Worm (Caenorhabditis elegans) whole organism, early embryonic: ENCODE results near the gene unc-22.

Experiments
- B0310.2 ChIP-seq: sonication (generic microtip); optimal IDR thresholded peaks from 2 replicates; lab custom pipeline; 2016; ENCODE audit warnings: mild to moderate bottlenecking, missing genetic modification characterization, missing compliant biosample characterization
- F13C5.2 ChIP-seq: sonication (generic microtip); optimal IDR thresholded peaks from 2 replicates; lab custom pipeline; 2017; ENCODE audit warnings: mild to moderate bottlenecking, missing genetic modification characterization, inconsistent platforms, missing compliant biosample characterization
- aly-1 ChIP-seq: sonication (generic microtip); optimal IDR thresholded peaks from 2 replicates; lab custom pipeline; 2016; ENCODE audit warnings: missing genetic modification characterization, missing compliant biosample characterization
- ama-1 ChIP-seq: fragments of 150-350 bp; optimal IDR thresholded peaks from 2 replicates; lab custom pipeline; 2014
- ceh-13 ChIP-seq: fragments of 200-800 bp; sonication (Bioruptor generic); optimal IDR thresholded peaks from 2 replicates; lab custom pipeline; 2018; ENCODE audit warnings: mild to moderate bottlenecking, missing genetic modification characterization, missing compliant biosample characterization
- ceh-36 ChIP-seq: sonication (generic microtip); optimal IDR thresholded peaks from 2 replicates; lab custom pipeline; 2016; ENCODE audit warnings: missing genetic modification characterization, inconsistent platforms, missing compliant biosample characterization
- ets-7 ChIP-seq: sonication (generic microtip); optimal IDR thresholded peaks from 2 replicates; lab custom pipeline; 2016; ENCODE audit warnings: missing genotype, missing genetic modification characterization, missing compliant biosample characterization
- flt-1 ChIP-seq: fragments of 200-800 bp; sonication (Bioruptor generic); IDR thresholded peaks from 2 replicates; pipeline ENCODE4 v1.3.6; 2022; ENCODE audit warnings: missing genetic modification characterization, missing compliant biosample characterization
- hmbx-1 ChIP-seq: sonication (generic microtip); optimal IDR thresholded peaks from 2 replicates; lab custom pipeline; 2016; ENCODE audit warnings: mild to moderate bottlenecking, missing genetic modification characterization, missing compliant biosample characterization
- hmg-4 ChIP-seq: fragments of 200-800 bp; sonication (Bioruptor generic); optimal IDR thresholded peaks from 2 replicates; lab custom pipeline; 2018; ENCODE audit warnings: mild to moderate bottlenecking, missing genetic modification characterization, missing compliant biosample characterization
- hnd-1 ChIP-seq: sonication (generic microtip); optimal IDR thresholded peaks from 2 replicates; lab custom pipeline; 2016; ENCODE audit warnings: missing genetic modification characterization, missing compliant biosample characterization
- pes-1 ChIP-seq: fragments of 200-800 bp; sonication (Bioruptor generic); IDR thresholded peaks from 2 replicates; pipeline ENCODE4 v1.3.6; 2022; ENCODE audit warnings: missing genetic modification reagents, missing genetic modification characterization, missing compliant biosample characterization
- scrt-1 ChIP-seq: fragments of 200-800 bp; sonication (Bioruptor generic); IDR thresholded peaks from 2 replicates; pipeline ENCODE4 v1.3.6; 2022; ENCODE audit warnings: missing genetic modification characterization, missing compliant biosample characterization
- sea-1 ChIP-seq: fragments of 200-800 bp; sonication (Bioruptor generic); conservative IDR thresholded peaks from 2 replicates; pipeline ENCODE4 v1.3.6; 2022; ENCODE audit warnings: missing genetic modification characterization, missing compliant biosample characterization
- tbx-11 ChIP-seq: fragments of 200-800 bp; sonication (Bioruptor generic); IDR thresholded peaks from 2 replicates; pipeline ENCODE4 v1.3.6; 2022; ENCODE audit warnings: missing genetic modification characterization, missing compliant biosample characterization
- tbx-37 ChIP-seq: fragments of 200-800 bp; sonication (Bioruptor generic); conservative IDR thresholded peaks from 2 replicates; pipeline ENCODE4 v1.3.6; 2022; ENCODE audit warnings: missing genetic modification reagents, missing genetic modification characterization, missing compliant biosample characterization
- tra-4 ChIP-seq: sonication (generic microtip); optimal IDR thresholded peaks from 2 replicates; lab custom pipeline; 2017; ENCODE audit warnings: missing genetic modification characterization, missing compliant biosample characterization

Gene unc-22

DNA sequence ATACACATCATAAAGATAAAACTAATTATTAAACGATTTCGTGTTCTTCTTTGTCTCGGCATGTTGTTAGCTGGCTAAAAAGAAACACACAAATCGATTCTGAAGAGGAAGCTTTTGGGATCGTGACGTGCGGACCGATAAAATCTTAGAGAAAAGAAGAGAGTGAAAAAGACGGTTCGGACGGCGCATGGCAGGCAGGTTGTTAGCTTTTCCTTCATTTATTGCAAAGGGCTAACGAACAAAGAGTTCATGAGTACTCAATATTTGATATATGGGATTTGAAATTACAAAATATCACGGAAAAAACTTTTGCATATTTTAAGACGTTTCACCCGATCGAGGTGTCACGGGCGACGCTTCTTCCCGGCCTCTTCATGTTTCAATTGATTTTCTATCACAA is 65.2 kb downstream of the unc-22 start, which contains the start of gene ZK829.3:
TSS of gene ZK829.3 (minus strand) at position 101 of the 400 bp plus-strand sequence.
- TF ChIP-seq ets-7 (no peak), hmg-4 (no peak), B0310.2 (no peak), aly-1 (tag; lab: Kevin White, UChicago) (no peak)

ce11 chrIV:11942313-11942712 is 68.5 kb downstream of the unc-22 start, which contains the start of gene ZK829.1:
ZK829.1 (minus strand) TSS chrIV:11942413.
- TF ChIP-seq ama-1 (lab: Kevin White, UChicago): no peak
- TF ChIP-seq hmg-4: no peak
- no peak for TF ChIP-seq aly-1 (tag; lab: Kevin White, UChicago)

DNA sequence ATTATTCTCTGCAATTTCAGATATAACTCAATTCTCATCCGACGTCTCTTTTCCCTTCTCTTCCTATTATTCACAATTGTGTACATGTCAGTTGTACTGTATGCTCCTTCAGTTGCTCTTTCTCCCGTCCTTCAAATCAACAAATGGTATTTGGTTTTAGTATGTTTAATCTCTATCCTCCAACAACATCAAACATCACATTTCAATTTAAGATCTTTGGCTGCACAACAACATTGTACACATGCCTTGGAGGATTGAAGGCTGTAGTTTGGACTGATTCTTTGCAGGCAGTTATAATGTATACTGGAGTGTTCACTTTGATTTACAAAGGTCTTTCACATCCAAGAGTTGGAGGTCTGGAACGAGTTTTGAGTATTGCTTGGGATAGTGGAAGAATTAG is 72.3 kb downstream of the unc-22 start:
- TF ChIP-seq hnd-1 (tag; lab: Kevin White, UChicago) (no peak), tra-4 (no peak), aly-1 (tag; lab: Kevin White, UChicago) (no peak), ceh-13 (no peak), scrt-1 (GFP tag; lab: Robert Waterston, UW) (no peak), hmbx-1 (tag; lab: Kevin White, UChicago) (no peak), hmg-4 (no peak), sea-1 (GFP tag; lab: Robert Waterston, UW) (no peak), flt-1 (GFP tag; lab: Robert Waterston, UW) (no peak), tbx-11 (GFP tag; lab: Robert Waterston, UW) (no peak), ama-1 (lab: Kevin White, UChicago) (no peak), B0310.2 (no peak), ceh-36 (tag; lab: Kevin White, UChicago) (no peak), pes-1 (GFP tag; lab: Robert Waterston, UW) (no peak), tbx-37 (no peak), ets-7 (no peak), F13C5.2 (no peak)

- TF ChIP-seq hmg-4: no peak
- no peak for TF ChIP-seq ceh-13
- no peak for TF ChIP-seq sea-1 (GFP tag; lab: Robert Waterston, UW)
- TF ChIP-seq tbx-37: no peak
- TF ChIP-seq F13C5.2: no peak
- TF ChIP-seq ama-1 (lab: Kevin White, UChicago): no peak
- no peak for TF ChIP-seq tra-4
- TF ChIP-seq tbx-11 (GFP tag; lab: Robert Waterston, UW): no peak
- TF ChIP-seq hmbx-1 (tag; lab: Kevin White, UChicago): no peak
- TF ChIP-seq pes-1 (GFP tag; lab: Robert Waterston, UW): no peak
- TF ChIP-seq scrt-1 (GFP tag; lab: Robert Waterston, UW): no peak
These were observed 73.7 kb downstream of the unc-22 start, which contains the start of gene slc-5A12 for ce11 chrIV:11937087-11937486. slc-5A12 (plus strand) TSS chrIV:11937419.

- no peak for TF ChIP-seq ets-7
- TF ChIP-seq ceh-36 (tag; lab: Kevin White, UChicago): no peak
- no peak for TF ChIP-seq pes-1 (GFP tag; lab: Robert Waterston, UW)
- TF ChIP-seq F13C5.2: no peak
- TF ChIP-seq ama-1 (lab: Kevin White, UChicago): no peak
- no peak for TF ChIP-seq flt-1 (GFP tag; lab: Robert Waterston, UW)
- no peak for TF ChIP-seq tbx-11 (GFP tag; lab: Robert Waterston, UW)
- TF ChIP-seq sea-1 (GFP tag; lab: Robert Waterston, UW): no peak
- TF ChIP-seq B0310.2: no peak
- no peak for TF ChIP-seq scrt-1 (GFP tag; lab: Robert Waterston, UW)
- no peak for TF ChIP-seq aly-1 (tag; lab: Kevin White, UChicago)
- TF ChIP-seq tra-4: no peak
- no peak for TF ChIP-seq hmg-4
- TF ChIP-seq tbx-37: no peak
- no peak for TF ChIP-seq hmbx-1 (tag; lab: Kevin White, UChicago)
- TF ChIP-seq ceh-13: no peak
- TF ChIP-seq hnd-1 (tag; lab: Kevin White, UChicago): no peak
These were observed 80.2 kb downstream of the unc-22 start, which contains the start of gene nhx-9 for ce11 chrIV:11930572-11930971. nhx-9 (plus strand) TSS chrIV:11930872.

DNA sequence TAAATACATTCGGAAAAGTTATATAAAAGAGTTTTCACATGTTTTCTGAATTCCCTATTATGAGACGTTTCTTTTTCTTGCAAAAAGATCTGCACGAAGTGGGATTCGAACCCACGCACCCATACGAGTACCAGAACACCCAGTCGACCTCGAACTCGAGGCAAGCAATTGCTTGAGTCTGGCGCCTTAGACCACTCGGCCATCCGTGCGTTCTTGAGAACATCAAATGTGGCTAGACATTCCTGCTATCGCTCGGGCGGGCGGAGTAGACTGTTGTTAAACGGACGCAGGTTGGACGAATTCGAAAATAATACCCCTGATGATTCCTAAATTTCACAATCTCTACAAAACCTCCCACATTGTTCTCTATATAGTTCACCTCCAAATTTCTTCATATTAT is 82.4 kb downstream of the unc-22 start:
- TF ChIP-seq ets-7 (no peak), aly-1 (tag; lab: Kevin White, UChicago) (peak; percentile 48), B0310.2 (peak; percentile 50), ama-1 (lab: Kevin White, UChicago) (no peak), scrt-1 (GFP tag; lab: Robert Waterston, UW) (peak; percentile 81), hmg-4 (no peak), ceh-36 (tag; lab: Kevin White, UChicago) (peak; percentile 64), pes-1 (GFP tag; lab: Robert Waterston, UW) (peak; percentile 82), hnd-1 (tag; lab: Kevin White, UChicago) (peak; percentile 31), flt-1 (GFP tag; lab: Robert Waterston, UW) (peak; percentile 84), tbx-11 (GFP tag; lab: Robert Waterston, UW) (peak; percentile 69), F13C5.2 (peak; percentile 37), tra-4 (no peak), hmbx-1 (tag; lab: Kevin White, UChicago) (no peak), sea-1 (GFP tag; lab: Robert Waterston, UW) (0 out of 2 replicates have a peak, but pooled peaks have one; percentile 74), tbx-37 (peak; percentile 55), ceh-13 (peak; percentile 56)

DNA sequence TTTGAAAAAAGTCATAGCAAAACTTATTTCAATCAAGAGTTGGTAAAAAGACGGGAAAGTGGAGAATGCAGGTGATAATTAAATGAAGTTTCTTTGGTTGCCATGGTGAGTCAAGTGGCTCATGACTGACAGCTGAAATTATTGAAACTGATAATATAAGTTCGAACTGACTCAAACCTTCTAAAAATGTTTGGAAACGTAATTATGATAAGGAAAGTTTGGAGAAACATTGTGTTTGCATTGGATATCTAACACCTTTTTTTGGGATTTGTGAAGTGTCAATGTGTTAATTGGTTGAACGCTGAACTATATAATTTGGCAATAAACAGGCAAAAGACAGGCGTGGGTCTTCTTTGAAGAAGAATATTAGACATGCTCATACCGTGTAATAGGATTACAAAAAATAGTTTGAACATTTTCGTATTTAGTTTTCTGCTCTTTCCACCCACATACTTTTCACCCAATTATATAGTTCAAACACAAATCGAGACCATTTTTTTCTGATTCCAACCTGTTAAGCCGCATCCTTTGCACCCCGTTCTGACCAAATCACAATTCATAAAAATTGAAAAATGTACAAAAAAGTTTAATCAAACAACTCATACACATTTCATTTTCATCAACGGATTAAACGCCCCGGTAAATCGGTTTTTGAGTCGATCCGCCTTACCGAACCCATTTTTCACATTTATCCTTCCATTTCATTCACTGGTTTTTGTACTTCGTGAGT is 85.3 kb downstream of the unc-22 start, which contains the start of the genes srlf-33 and srlf-32:
TSS of gene srlf-33 (minus strand) at position 101 of the 730 bp plus-strand sequence.
TSS of gene srlf-32 (plus strand) at position 680 of the 730 bp plus-strand sequence.
- no peak for TF ChIP-seq aly-1 (tag; lab: Kevin White, UChicago)
- TF ChIP-seq tbx-11 (GFP tag; lab: Robert Waterston, UW): no peak
- no peak for TF ChIP-seq ceh-13
- no peak for TF ChIP-seq ceh-36 (tag; lab: Kevin White, UChicago)
- no peak for TF ChIP-seq flt-1 (GFP tag; lab: Robert Waterston, UW)
- no peak for TF ChIP-seq ets-7
- TF ChIP-seq hnd-1 (tag; lab: Kevin White, UChicago): no peak
- TF ChIP-seq ama-1 (lab: Kevin White, UChicago): no peak
- no peak for TF ChIP-seq sea-1 (GFP tag; lab: Robert Waterston, UW)
- TF ChIP-seq hmbx-1 (tag; lab: Kevin White, UChicago): no peak
- no peak for TF ChIP-seq F13C5.2
- no peak for TF ChIP-seq hmg-4
- no peak for TF ChIP-seq B0310.2
- no peak for TF ChIP-seq pes-1 (GFP tag; lab: Robert Waterston, UW)
- TF ChIP-seq scrt-1 (GFP tag; lab: Robert Waterston, UW): no peak
- no peak for TF ChIP-seq tbx-37
- TF ChIP-seq tra-4: no peak
